Worm (Caenorhabditis elegans): ENCODE results near the gene M28.4.

The M28.4 gene

DNA sequence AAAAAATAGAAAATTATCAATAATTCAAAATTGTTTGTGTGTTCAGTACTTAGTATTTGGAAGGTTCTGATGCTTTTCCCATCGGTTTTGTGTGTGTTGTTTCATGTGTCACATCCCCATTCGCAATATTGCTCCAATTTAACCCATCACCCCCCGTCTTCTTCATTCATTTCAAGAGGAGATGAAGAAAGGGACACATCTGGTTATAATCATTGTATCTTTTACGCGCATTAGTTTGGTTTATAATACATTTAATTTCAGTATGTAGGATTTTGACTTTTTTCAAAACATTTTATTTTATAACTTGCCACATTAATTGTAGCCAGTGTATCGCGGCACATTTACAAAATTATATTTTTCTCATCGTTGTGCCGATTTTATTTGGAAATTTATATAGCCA lies 36.6 kb downstream of the M28.4 start:
- no peak for TF ChIP-seq cebp-2 (GFP tag; IDR thresholded peaks at IDR 0.05)
- no peak for TF ChIP-seq dox-1 (GFP tag; IDR thresholded peaks at IDR 0.05)
- no peak for TF ChIP-seq aptf-3 (GFP tag; IDR thresholded peaks at IDR 0.05)
- no peak for TF ChIP-seq zim-3 (tag; optimal IDR thresholded peaks at IDR 0.05)
- no peak for TF ChIP-seq efl-1 (GFP tag; optimal IDR thresholded peaks at IDR 0.05)
- TF ChIP-seq tlf-1 (GFP tag; optimal IDR thresholded peaks at IDR 0.05) = no peak

DNA sequence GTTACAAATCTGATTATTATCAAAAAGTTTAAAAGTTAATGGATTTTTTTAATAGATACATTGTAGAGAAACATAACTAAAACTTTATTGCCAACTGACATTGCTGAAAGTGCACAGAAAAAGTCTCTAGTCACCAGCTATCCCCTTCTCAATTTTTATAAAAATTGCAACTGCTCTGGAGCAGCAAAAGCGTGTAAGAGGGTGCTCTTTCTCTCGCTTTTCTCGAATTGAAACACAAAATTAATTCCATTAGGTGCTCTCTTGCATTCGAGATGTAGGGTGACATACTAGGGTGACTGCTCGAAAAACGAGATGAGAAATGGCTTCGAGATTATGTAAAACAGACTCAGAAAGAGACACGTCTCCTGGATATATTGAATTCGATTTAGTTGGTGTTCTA lies 37.1 kb downstream of the M28.4 start:
- TF ChIP-seq dpl-1 (GFP tag; optimal IDR thresholded peaks at IDR 0.05) (no peak), F57A8.1 (GFP tag; optimal IDR thresholded peaks at IDR 0.05) (no peak), T26A5.8 (tag; optimal IDR thresholded peaks at IDR 0.05) (no peak), sptf-2 (GFP tag; optimal IDR thresholded peaks at IDR 0.05) (no peak), athp-1 (tag; optimal IDR thresholded peaks at IDR 0.05) (no peak), zfh-2 (GFP tag; conservative IDR thresholded peaks at IDR 0.05) (no peak), nfyb-1 (GFP tag; IDR thresholded peaks at IDR 0.05) (no peak), ztf-3 (GFP tag; optimal IDR thresholded peaks at IDR 0.05) (no peak), F33H1.4 (GFP tag; IDR thresholded peaks at IDR 0.05) (no peak), K11D2.4 (GFP tag; IDR thresholded peaks at IDR 0.05) (no peak), lsl-1 (GFP tag; optimal IDR thresholded peaks at IDR 0.05) (no peak), T07F8.4 (tag; optimal IDR thresholded peaks at IDR 0.05) (no peak), nfya-1 (tag; optimal IDR thresholded peaks at IDR 0.05; ENCODE audit: borderline replicate concordance, insufficient read depth) (no peak), dox-1 (GFP tag; IDR thresholded peaks at IDR 0.05) (no peak), cebp-2 (GFP tag; IDR thresholded peaks at IDR 0.05) (no peak), hsf-1 (GFP tag; IDR thresholded peaks at IDR 0.05) (no peak), ceh-40 (GFP tag; IDR thresholded peaks at IDR 0.05) (no peak), lag-1 (GFP tag; IDR thresholded peaks at IDR 0.05) (no peak), aptf-2 (GFP tag; conservative IDR thresholded peaks at IDR 0.05) (no peak)

DNA sequence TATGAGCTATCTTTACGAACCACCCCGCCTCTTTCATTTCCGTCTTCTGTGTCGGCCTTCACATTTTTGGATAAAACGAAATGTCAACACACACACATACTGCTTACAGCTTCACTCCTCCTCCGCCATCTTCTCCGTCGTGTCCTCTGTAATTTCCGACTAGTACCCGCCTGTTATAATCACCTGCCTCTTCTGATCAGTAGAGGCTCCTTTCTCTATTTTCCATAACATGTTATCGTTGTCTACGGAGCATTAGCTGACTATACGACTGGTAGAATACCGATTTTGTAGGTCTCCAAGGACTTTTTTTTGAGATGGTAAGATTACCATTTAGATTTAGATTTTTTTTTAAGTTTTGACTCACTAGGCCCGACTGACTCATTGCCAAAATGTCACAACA lies 41.5 kb downstream of the M28.4 start:
- TF ChIP-seq madf-3 (GFP tag; IDR thresholded peaks at IDR 0.05) (no peak), ccch-3 (GFP tag; optimal IDR thresholded peaks at IDR 0.05) (no peak), madf-10 (tag; optimal IDR thresholded peaks at IDR 0.05) (no peak), B0261.1 (tag; optimal IDR thresholded peaks at IDR 0.05) (no peak), bed-1 (GFP tag; IDR thresholded peaks at IDR 0.05) (no peak), efl-1 (GFP tag; optimal IDR thresholded peaks at IDR 0.05) (no peak), egl-18 (GFP tag; IDR thresholded peaks at IDR 0.05) (no peak), rpc-1 (optimal IDR thresholded peaks at IDR 0.05) (no peak), rpc-1 (tag; optimal IDR thresholded peaks at IDR 0.05) (no peak), rec-8 (tag; optimal IDR thresholded peaks at IDR 0.05) (no peak), snpc-1.3 (tag; optimal IDR thresholded peaks at IDR 0.05; ENCODE audit: insufficient read depth) (no peak), athp-1 (tag; optimal IDR thresholded peaks at IDR 0.05) (no peak), pha-4 (tag; optimal IDR thresholded peaks at IDR 0.05) (no peak)

DNA sequence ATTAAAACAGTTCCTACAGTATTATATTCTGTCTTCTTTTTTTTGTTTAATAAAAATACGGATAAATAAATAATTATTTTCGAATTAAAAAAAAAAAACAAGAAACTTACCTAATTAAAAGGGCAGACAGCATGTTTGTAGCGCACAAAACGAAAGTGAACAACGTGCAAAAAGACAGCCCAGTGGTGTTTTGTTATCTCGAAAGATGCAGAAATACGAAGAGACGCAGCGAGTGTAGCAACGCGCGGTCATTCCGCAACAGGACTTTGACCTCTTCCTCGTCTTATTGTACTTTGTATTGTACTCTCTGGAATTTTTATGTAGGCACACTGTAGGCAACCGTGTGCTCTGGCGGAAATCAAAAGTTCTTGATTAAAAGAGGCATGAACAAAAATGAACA lies 50.2 kb downstream of the M28.4 start, which contains the start of gene gbh-1:
Gene gbh-1, minus strand, starts transcription at position 149 of the 400 bp plus-strand sequence.
- TF ChIP-seq hmg-1.2 (GFP tag; IDR thresholded peaks at IDR 0.05) (0 out of 2 replicates have a peak, but pooled peaks have one; percentile 8), attf-5 (GFP tag; optimal IDR thresholded peaks at IDR 0.05) (no peak), nhr-80 (tag; optimal IDR thresholded peaks at IDR 0.05) (peak; percentile 26), aptf-2 (GFP tag; conservative IDR thresholded peaks at IDR 0.05) (no peak)
